Worm (Caenorhabditis elegans) whole organism, L4/young adult: Measurements from ENCODE around the gene grd-13.

Experiments used
- W03F9.2 ChIP-seq: fragments of 150-350 bp; optimal IDR thresholded peaks from 2 replicates; lab custom pipeline; 2014; ENCODE audit warnings: missing biosample characterization, missing genetic modification characterization
- dao-5 ChIP-seq: sonication (generic microtip); optimal IDR thresholded peaks from 2 replicates; lab custom pipeline; 2016; ENCODE audit warnings: missing genotype, missing genetic modification characterization, moderate library complexity, missing compliant biosample characterization
- him-1 ChIP-seq: sonication (generic microtip); optimal IDR thresholded peaks from 2 replicates; lab custom pipeline; 2016; ENCODE audit warnings: missing genotype, missing genetic modification reagents, missing genetic modification characterization, missing compliant biosample characterization

DNA sequence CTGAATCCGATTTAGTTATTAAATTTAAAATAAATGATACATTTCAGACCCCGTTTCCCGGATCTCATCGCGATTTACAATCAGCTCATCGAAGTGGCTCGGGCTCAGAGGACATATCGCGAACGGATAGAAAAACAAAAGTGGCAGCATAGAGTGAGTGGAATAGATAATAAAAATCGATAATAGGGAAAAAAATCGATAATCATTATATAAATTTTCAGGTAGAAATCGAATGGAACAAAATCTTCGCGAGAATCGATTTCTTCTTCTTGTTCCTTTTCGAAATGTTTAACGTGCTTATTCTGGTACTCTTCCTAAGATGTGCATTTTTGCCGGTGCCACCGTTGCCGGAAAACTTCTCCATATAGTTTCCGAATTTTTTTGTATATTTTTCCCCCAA is 19.4 kb upstream of the grd-13 start:
- TF ChIP-seq dao-5 (tag; lab: Kevin White, UChicago), result no peak
- no peak for TF ChIP-seq him-1 (tag; lab: Kevin White, UChicago)
- TF ChIP-seq W03F9.2 (tag; lab: Kevin White, UChicago), result no peak
